Worm (Caenorhabditis elegans) whole organism, L4 larva: ENCODE data around the gene F27B10.1.

Experiments
- F37D6.2 ChIP-seq: sonication (generic microtip); optimal IDR thresholded peaks from 2 replicates; lab custom pipeline; 2016; ENCODE audit warnings: mild to moderate bottlenecking, missing genetic modification characterization, missing compliant biosample characterization
- R02D3.7 ChIP-seq: fragments of 150-350 bp; sonication (generic microtip); optimal IDR thresholded peaks from 3 replicates; lab custom pipeline; 2014; ENCODE audit warnings: missing biosample characterization, missing genetic modification characterization
- T20F7.1 ChIP-seq: fragments of 200-800 bp; sonication (Bioruptor generic); optimal IDR thresholded peaks from 2 replicates; lab custom pipeline; 2018; ENCODE audit warnings: mild to moderate bottlenecking, missing genetic modification characterization, missing compliant biosample characterization
- T26A8.4 ChIP-seq: fragments of 200-800 bp; sonication (Bioruptor generic); IDR thresholded peaks from 2 replicates; pipeline ENCODE4 v1.3.6; 2022; ENCODE audit warnings: missing genetic modification characterization, missing compliant biosample characterization
- Y75B8A.6 ChIP-seq: fragments of 200-800 bp; sonication (Bioruptor generic); IDR thresholded peaks from 2 replicates; pipeline ENCODE4 v1.3.6; 2022; ENCODE audit warnings: missing genetic modification reagents, missing genetic modification characterization, missing compliant biosample characterization
- ZK546.5 ChIP-seq, 2 experiments: sonication (generic microtip); optimal IDR thresholded peaks; 2 replicates each; lab custom pipeline; 2017; ENCODE audit warnings: missing biosample characterization in 2 of 2, missing genetic modification characterization in 2 of 2
- aha-1 ChIP-seq: fragments of 150-350 bp; peaks from one replicate; lab custom pipeline; 2014; ENCODE audit warnings: missing biosample characterization, missing genetic modification characterization
- daf-12 ChIP-seq: fragments of 150-350 bp; optimal IDR thresholded peaks from 2 replicates; lab custom pipeline; 2014; ENCODE audit warnings: missing biosample characterization, missing genetic modification reagents, missing genetic modification characterization
- daf-16 ChIP-seq, 3 experiments: sonication (generic microtip); optimal IDR thresholded peaks; 2 replicates each; lab custom pipeline; 2016 to 2017; ENCODE audit warnings: missing genetic modification characterization in 3 of 3, missing genetic modification reagents in 3 of 3, mild to moderate bottlenecking in 2 of 3, missing compliant biosample characterization in 2 of 3, missing biosample characterization in 1 of 3, moderate library complexity in 1 of 3
- daf-19 ChIP-seq: fragments of 200-800 bp; sonication (Bioruptor generic); conservative IDR thresholded peaks from 2 replicates; pipeline ENCODE4 v1.3.6; 2022; ENCODE audit warnings: missing genetic modification characterization, missing compliant biosample characterization
- dve-1 ChIP-seq: sonication (generic microtip); optimal IDR thresholded peaks from 2 replicates; lab custom pipeline; 2017; ENCODE audit warnings: antibody characterized with exemption, mild to moderate bottlenecking, missing genetic modification characterization, missing compliant biosample characterization; ENCODE audit not compliant: insufficient read depth
- egl-43 ChIP-seq: fragments of 200-800 bp; sonication (Bioruptor generic); IDR thresholded peaks from 2 replicates; pipeline ENCODE4 v1.3.6; 2022; ENCODE audit warnings: missing genetic modification reagents, missing genetic modification characterization, missing compliant biosample characterization
- fos-1 ChIP-seq: fragments of 150-350 bp; optimal IDR thresholded peaks from 2 replicates; lab custom pipeline; 2014; ENCODE audit warnings: missing biosample characterization, missing genetic modification characterization
- hif-1 ChIP-seq, 2 experiments: sonication (generic microtip); optimal IDR thresholded peaks; 2 replicates each; lab custom pipeline; 2016 to 2017; ENCODE audit warnings: missing compliant biosample characterization in 2 of 2, missing genetic modification characterization in 2 of 2, missing genetic modification reagents in 2 of 2, missing genotype in 2 of 2, mild to moderate bottlenecking in 1 of 2
- hmg-1.1 ChIP-seq: fragments of 200-800 bp; sonication (Bioruptor generic); IDR thresholded peaks from 2 replicates; pipeline ENCODE4 v1.3.6; 2022; ENCODE audit warnings: missing genetic modification reagents, missing genetic modification characterization, missing compliant biosample characterization
- lim-7 ChIP-seq: fragments of 200-800 bp; sonication (Bioruptor generic); IDR thresholded peaks from 2 replicates; pipeline ENCODE4 v1.3.6; 2022; ENCODE audit warnings: missing genetic modification characterization, missing compliant biosample characterization
- lin-29 ChIP-seq: fragments of 200-800 bp; sonication (Bioruptor generic); IDR thresholded peaks from 2 replicates; pipeline ENCODE4 v1.3.6; 2022; ENCODE audit warnings: missing genetic modification reagents, missing genetic modification characterization, missing compliant biosample characterization
- lin-38 ChIP-seq: fragments of 200-800 bp; sonication (Bioruptor generic); IDR thresholded peaks from 2 replicates; pipeline ENCODE4 v1.3.6; 2022; ENCODE audit warnings: missing genetic modification reagents, missing genetic modification characterization, missing compliant biosample characterization
- madf-5 ChIP-seq, 2 experiments: fragments of 200-800 bp; sonication (Bioruptor generic); IDR thresholded peaks; 2 replicates each; pipeline ENCODE4 v1.3.6; 2022; ENCODE audit warnings: missing compliant biosample characterization in 2 of 2, missing genetic modification characterization in 2 of 2
- madf-9 ChIP-seq: fragments of 200-800 bp; sonication (Bioruptor generic); conservative IDR thresholded peaks from 2 replicates; pipeline ENCODE4 v1.3.6; 2022; ENCODE audit warnings: missing genetic modification reagents, missing genetic modification characterization, missing compliant biosample characterization
- mdt-29 ChIP-seq: fragments of 200-800 bp; sonication (Bioruptor generic); IDR thresholded peaks from 2 replicates; pipeline ENCODE4 v1.3.6; 2022; ENCODE audit warnings: missing genetic modification reagents, missing genetic modification characterization, missing compliant biosample characterization
- mes-2 ChIP-seq: sonication (generic microtip); optimal IDR thresholded peaks from 2 replicates; lab custom pipeline; 2016; ENCODE audit warnings: missing genotype, mild to moderate bottlenecking, missing genetic modification characterization, missing compliant biosample characterization; ENCODE audit not compliant: poor library complexity, severe bottlenecking
- mxl-2 ChIP-seq: fragments of 200-800 bp; sonication (Bioruptor generic); conservative IDR thresholded peaks from 2 replicates; pipeline ENCODE4 v1.3.6; 2022; ENCODE audit warnings: missing genetic modification reagents, missing genetic modification characterization, missing compliant biosample characterization
- nhr-237 ChIP-seq: sonication (generic microtip); optimal IDR thresholded peaks from 2 replicates; lab custom pipeline; 2017; ENCODE audit warnings: missing biosample characterization, missing genetic modification characterization
- nhr-48 ChIP-seq: sonication (generic microtip); optimal IDR thresholded peaks from 2 replicates; lab custom pipeline; 2016; ENCODE audit warnings: mild to moderate bottlenecking, missing genetic modification characterization, missing compliant biosample characterization
- nhr-76 ChIP-seq: fragments of 150-350 bp; optimal IDR thresholded peaks from 2 replicates; lab custom pipeline; 2014; ENCODE audit warnings: missing biosample characterization, missing genetic modification characterization
- nhr-77 ChIP-seq: fragments of 150-350 bp; optimal IDR thresholded peaks from 2 replicates; lab custom pipeline; 2014; ENCODE audit warnings: missing biosample characterization, missing genetic modification characterization
- pqm-1 ChIP-seq: sonication (generic microtip); optimal IDR thresholded peaks from 2 replicates; lab custom pipeline; 2017; ENCODE audit warnings: missing biosample characterization, missing genetic modification characterization
- skn-1 ChIP-seq: fragments of 150-350 bp; optimal IDR thresholded peaks from 2 replicates; lab custom pipeline; 2014; ENCODE audit warnings: missing biosample characterization, missing genetic modification characterization
- snpc-1.2 ChIP-seq: fragments of 200-800 bp; sonication (Bioruptor generic); IDR thresholded peaks from 2 replicates; pipeline ENCODE4 v1.3.6; 2022; ENCODE audit warnings: missing genetic modification reagents, missing genetic modification characterization, missing compliant biosample characterization
- spr-1 ChIP-seq: sonication (generic microtip); optimal IDR thresholded peaks from 2 replicates; lab custom pipeline; 2016; ENCODE audit warnings: mild to moderate bottlenecking, missing genetic modification characterization, missing compliant biosample characterization
- spr-3 ChIP-seq: fragments of 200-800 bp; sonication (Bioruptor generic); optimal IDR thresholded peaks from 2 replicates; lab custom pipeline; 2018; ENCODE audit warnings: mild to moderate bottlenecking, missing genetic modification characterization, missing compliant biosample characterization
- unc-39 ChIP-seq: sonication (generic microtip); optimal IDR thresholded peaks from 2 replicates; lab custom pipeline; 2017; ENCODE audit warnings: missing biosample characterization, missing genetic modification characterization
- unc-62 ChIP-seq, 3 experiments: fragments of 150-350 bp in 1 of 3; sonication (generic microtip); optimal IDR thresholded peaks in 2 of 3; peaks in 1 of 3; 1 replicate in 1 of 3; 2 replicates in 2 of 3; lab custom pipeline; 2014 to 2017; ENCODE audit warnings: missing biosample characterization in 3 of 3, missing genetic modification characterization in 3 of 3, missing genetic modification reagents in 3 of 3, missing genotype in 1 of 3
- vab-7 ChIP-seq: fragments of 200-800 bp; sonication (Bioruptor generic); IDR thresholded peaks from 2 replicates; pipeline ENCODE4 v1.3.6; 2022; ENCODE audit warnings: missing genetic modification reagents, missing genetic modification characterization, missing compliant biosample characterization
- zag-1 ChIP-seq: fragments of 150-350 bp; optimal IDR thresholded peaks from 2 replicates; lab custom pipeline; 2014; ENCODE audit warnings: missing biosample characterization, missing genetic modification characterization
- zip-11 ChIP-seq: fragments of 200-800 bp; sonication (Bioruptor generic); IDR thresholded peaks from 2 replicates; pipeline ENCODE4 v1.3.6; 2022; ENCODE audit warnings: missing genetic modification characterization, missing compliant biosample characterization

F27B10.1 gene

ce11 chrV:7060396-7060795 is 12.0 kb upstream of the F27B10.1 start, which contains the start of the genes Y57E12AL.6 and Y57E12AL.1 (continued):
- TF ChIP-seq T20F7.1 (GFP tag; lab: Kevin White, UChicago), result peak; percentile 71
- no peak for TF ChIP-seq daf-19 (GFP tag; lab: Robert Waterston, UW)
- no peak for TF ChIP-seq spr-3 (GFP tag; lab: Kevin White, UChicago)
- TF ChIP-seq F37D6.2, result peak; percentile 11
- no peak for TF ChIP-seq skn-1
- no peak for TF ChIP-seq nhr-237
- TF ChIP-seq madf-9 (GFP tag; lab: Robert Waterston, UW), result no peak
- TF ChIP-seq nhr-48 (tag; lab: Kevin White, UChicago), result peak; percentile 62
- TF ChIP-seq unc-39 (tag; lab: Kevin White, UChicago), result no peak
- no peak for TF ChIP-seq R02D3.7 (tag; lab: Kevin White, UChicago)
- TF ChIP-seq Y75B8A.6, result no peak
- peak; percentile 64 for TF ChIP-seq T26A8.4 (GFP tag; lab: Robert Waterston, UW)
- peak; percentile 93 for TF ChIP-seq aha-1
- no peak for TF ChIP-seq lin-29

- TF ChIP-seq lin-38 (GFP tag; lab: Robert Waterston, UW), result peak; percentile 31
Observed at ce11 chrV:7062790-7063189, 9.6 kb upstream of the F27B10.1 start, which contains the start of gene tmem-258. Gene tmem-258 (plus strand): TSS chrV:7063174.

ce11 chrV:7065226-7065625 is 7.2 kb upstream of the F27B10.1 start, which contains the start of gene Y57E12AR.1:
Gene Y57E12AR.1 (minus strand): TSS chrV:7065326.
- TF ChIP-seq daf-16 (GFP tag; optimal IDR thresholded peaks at IDR 0.05; lab: Kevin White, UChicago) (no peak), daf-16 (tag; optimal IDR thresholded peaks at IDR 0.05; lab: Kevin White, UChicago) (no peak), hmg-1.1 (no peak), nhr-76 (tag; lab: Kevin White, UChicago) (no peak), daf-12 (no peak), spr-1 (tag; lab: Kevin White, UChicago) (no peak), zag-1 (tag; lab: Kevin White, UChicago) (no peak), hif-1 (tag; optimal IDR thresholded peaks at IDR 0.05; lab: Kevin White, UChicago) (no peak), ZK546.5 (tag; optimal IDR thresholded peaks at IDR 0.05; lab: Kevin White, UChicago) (no peak), zip-11 (GFP tag; lab: Robert Waterston, UW) (no peak), fos-1 (tag; lab: Kevin White, UChicago) (no peak), pqm-1 (tag; lab: Kevin White, UChicago) (no peak), mdt-29 (GFP tag; lab: Robert Waterston, UW) (no peak), mxl-2 (no peak), T20F7.1 (GFP tag; lab: Kevin White, UChicago) (no peak), dve-1 (tag; lab: Kevin White, UChicago) (no peak), lin-38 (GFP tag; lab: Robert Waterston, UW) (no peak)

ce11 chrV:7068861-7069260 is 3.5 kb upstream of the F27B10.1 start:
- TF ChIP-seq unc-62 (GFP tag; optimal IDR thresholded peaks at IDR 0.05 in 1 of 2; lab: Kevin White, UChicago) (peak in 1 of 2 experiments; percentile 59), unc-62 (tag; optimal IDR thresholded peaks at IDR 0.05; lab: Kevin White, UChicago) (no peak), nhr-77 (tag; lab: Kevin White, UChicago) (no peak)

- TF ChIP-seq nhr-76 (tag; lab: Kevin White, UChicago) (no peak), lim-7 (GFP tag; lab: Robert Waterston, UW) (0 out of 2 replicates have a peak, but pooled peaks have one; percentile 54), egl-43 (GFP tag; lab: Robert Waterston, UW) (0 out of 2 replicates have a peak, but pooled peaks have one; percentile 30), snpc-1.2 (0 out of 2 replicates have a peak, but pooled peaks have one; percentile 11), madf-5 (GFP tag; IDR thresholded peaks at IDR 0.05; lab: Robert Waterston, UW) (0 out of 4 replicates have a peak, but pooled peaks of 1 of the 2 experiments have one; percentile 29), vab-7 (GFP tag; lab: Robert Waterston, UW) (no peak), mes-2 (tag; lab: Kevin White, UChicago) (peak; percentile 9)
Observed at ce11 chrV:7069605-7070004, 2.8 kb upstream of the F27B10.1 start.
